Worm (Caenorhabditis elegans): ENCODE measurements around the gene acn-1.
A peak's percentile ranks its signal among the peaks of the same experiment; 100 is the strongest.

Gene acn-1

ce11 chrX:5105703-5106102 is 8.8 kb upstream of the acn-1 start:
- TF ChIP-seq lin-11 (tag; optimal IDR thresholded peaks at IDR 0.05) (no peak), R02D3.7 (tag; optimal IDR thresholded peaks at IDR 0.05) (no peak), lin-39 (tag; optimal IDR thresholded peaks at IDR 0.05) (no peak), nhr-237 (tag; optimal IDR thresholded peaks at IDR 0.05) (no peak), sem-4 (tag; optimal IDR thresholded peaks at IDR 0.05) (no peak), unc-55 (GFP tag; optimal IDR thresholded peaks at IDR 0.05) (no peak), mbf-1 (tag; optimal IDR thresholded peaks at IDR 0.05) (no peak), nhr-77 (tag; optimal IDR thresholded peaks at IDR 0.05) (no peak), dmd-4 (tag; optimal IDR thresholded peaks at IDR 0.05) (no peak), nhr-11 (tag; optimal IDR thresholded peaks at IDR 0.05) (no peak), nhr-10 (tag; optimal IDR thresholded peaks at IDR 0.05) (no peak), gmeb-1 (tag; optimal IDR thresholded peaks at IDR 0.05) (no peak), nhr-23 (tag; optimal IDR thresholded peaks at IDR 0.05) (no peak), lin-13 (GFP tag; optimal IDR thresholded peaks at IDR 0.05) (no peak), nhr-6 (tag; optimal IDR thresholded peaks at IDR 0.05) (no peak), peb-1 (tag; optimal IDR thresholded peaks at IDR 0.05) (no peak)

DNA sequence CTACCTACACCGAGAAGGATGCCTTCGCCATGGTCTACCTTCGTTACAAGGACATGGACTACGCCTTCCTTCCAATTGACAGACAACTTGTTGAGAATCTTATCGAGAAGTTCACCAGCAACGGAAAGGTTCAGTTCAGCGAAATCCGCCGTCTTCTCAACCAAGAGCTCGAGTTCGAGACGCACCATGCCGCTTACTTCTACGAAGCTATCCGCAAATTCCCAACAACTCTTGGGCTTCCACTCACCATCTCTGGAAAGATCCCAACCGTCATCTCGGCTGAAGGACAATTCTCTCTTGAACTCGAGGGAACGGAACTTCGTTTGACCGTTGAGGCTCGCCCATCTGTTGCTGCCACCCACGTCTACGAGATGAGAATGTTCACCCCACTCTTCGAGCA is 6.6 kb upstream of the acn-1 start:
- TF ChIP-seq lsy-2 (tag; optimal IDR thresholded peaks at IDR 0.05) (no peak), ceh-82 (tag; optimal IDR thresholded peaks at IDR 0.05) (no peak), blmp-1 (tag; optimal IDR thresholded peaks at IDR 0.05; ENCODE audit: insufficient read depth) (no peak), R02D3.7 (tag; optimal IDR thresholded peaks at IDR 0.05) (no peak), ZK546.5 (tag; optimal IDR thresholded peaks at IDR 0.05) (no peak), ztf-11 (tag; optimal IDR thresholded peaks at IDR 0.05) (no peak), lin-39 (tag; optimal IDR thresholded peaks at IDR 0.05) (no peak), elt-1 (tag; optimal IDR thresholded peaks at IDR 0.05) (no peak), dmd-4 (tag; optimal IDR thresholded peaks at IDR 0.05) (no peak), nhr-21 (tag; optimal IDR thresholded peaks at IDR 0.05) (no peak), egl-27 (tag; optimal IDR thresholded peaks at IDR 0.05) (no peak), nhr-23 (tag; optimal IDR thresholded peaks at IDR 0.05) (no peak), nhr-77 (tag; optimal IDR thresholded peaks at IDR 0.05) (no peak)

ce11 chrX:5102338-5102737 is 5.5 kb upstream of the acn-1 start:
- TF ChIP-seq mdl-1 (tag; optimal IDR thresholded peaks at IDR 0.05) (no peak), nhr-6 (tag; optimal IDR thresholded peaks at IDR 0.05) (no peak), ama-1 (optimal IDR thresholded peaks at IDR 0.05) (no peak), ZK546.5 (tag; optimal IDR thresholded peaks at IDR 0.05) (no peak), mab-5 (tag; optimal IDR thresholded peaks at IDR 0.05) (no peak), ztf-4 (tag; optimal IDR thresholded peaks at IDR 0.05) (no peak), nhr-237 (tag; optimal IDR thresholded peaks at IDR 0.05) (no peak), lin-39 (tag; optimal IDR thresholded peaks at IDR 0.05) (no peak), C34F6.9 (tag; optimal IDR thresholded peaks at IDR 0.05) (no peak)

ce11 chrX:5100738-5101379 is 4.0 kb upstream of the acn-1 start, which contains the start of gene vit-2:
Gene vit-2, plus strand, starts transcription at chrX:5101042.
- TF ChIP-seq unc-55 (GFP tag; optimal IDR thresholded peaks at IDR 0.05), result no peak
- no peak for TF ChIP-seq aly-2 (tag; optimal IDR thresholded peaks at IDR 0.05)
- TF ChIP-seq nhr-21 (tag; optimal IDR thresholded peaks at IDR 0.05), result no peak
- TF ChIP-seq ama-1 (optimal IDR thresholded peaks at IDR 0.05), result no peak
- no peak for TF ChIP-seq ceh-16 (tag; optimal IDR thresholded peaks at IDR 0.05)
- TF ChIP-seq skn-1 (tag; optimal IDR thresholded peaks at IDR 0.05), result no peak
- TF ChIP-seq lin-39 (tag; optimal IDR thresholded peaks at IDR 0.05), result no peak
- TF ChIP-seq nhr-12 (tag; optimal IDR thresholded peaks at IDR 0.05), result no peak
- TF ChIP-seq R02D3.7 (tag; optimal IDR thresholded peaks at IDR 0.05), result no peak
- no peak for TF ChIP-seq nhr-25 (tag; optimal IDR thresholded peaks at IDR 0.05)
- no peak for TF ChIP-seq lsy-2 (tag; optimal IDR thresholded peaks at IDR 0.05)
- TF ChIP-seq lin-13 (GFP tag; optimal IDR thresholded peaks at IDR 0.05), result no peak
- TF ChIP-seq egl-27 (tag; optimal IDR thresholded peaks at IDR 0.05), result no peak
- no peak for TF ChIP-seq mab-5 (tag; optimal IDR thresholded peaks at IDR 0.05)
- TF ChIP-seq nhr-23 (tag; optimal IDR thresholded peaks at IDR 0.05), result no peak
- no peak for TF ChIP-seq elt-1 (tag; optimal IDR thresholded peaks at IDR 0.05)

DNA sequence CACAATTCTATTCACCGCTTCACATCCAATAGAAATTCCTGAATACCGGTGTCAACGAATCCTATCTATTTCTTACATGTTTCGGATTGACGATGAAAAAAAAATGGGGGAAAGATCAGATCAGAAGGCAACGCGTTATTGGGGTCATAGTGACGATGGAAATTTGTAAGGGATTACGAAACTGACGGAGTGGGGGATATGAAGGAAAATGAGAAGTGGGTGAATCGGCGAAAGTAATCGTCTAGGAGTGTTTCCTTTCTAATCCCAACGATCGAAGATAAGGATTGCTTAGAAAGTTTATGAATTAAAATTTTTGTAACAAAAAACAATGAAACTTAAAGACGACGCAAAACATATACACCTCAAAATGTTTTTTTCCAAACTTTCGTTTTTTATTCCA is 2.1 kb upstream of the acn-1 start:
- TF ChIP-seq nhr-21 (tag; optimal IDR thresholded peaks at IDR 0.05) (peak; percentile 29), blmp-1 (tag; optimal IDR thresholded peaks at IDR 0.05; ENCODE audit: insufficient read depth) (peak; percentile 39), mab-5 (tag; optimal IDR thresholded peaks at IDR 0.05) (no peak), elt-1 (tag; optimal IDR thresholded peaks at IDR 0.05) (peak; percentile 23), sma-3 (GFP tag; optimal IDR thresholded peaks at IDR 0.05) (no peak), unc-62 (GFP tag; optimal IDR thresholded peaks at IDR 0.05) (no peak)

All from whole organism, L2 larva.